Fruit fly (Drosophila melanogaster) S2 (cell line): Measurements from ENCODE around the gene TSG101.

ENCODE experiments used
- CG8478 ChIP-seq: fragments of >200 bp; optimal IDR thresholded peaks from 2 replicates; lab custom pipeline; 2018
- CTCF ChIP-seq, 2 experiments: fragments of >200 bp; optimal IDR thresholded peaks; 2 replicates each; lab custom pipeline; 2018

DNA sequence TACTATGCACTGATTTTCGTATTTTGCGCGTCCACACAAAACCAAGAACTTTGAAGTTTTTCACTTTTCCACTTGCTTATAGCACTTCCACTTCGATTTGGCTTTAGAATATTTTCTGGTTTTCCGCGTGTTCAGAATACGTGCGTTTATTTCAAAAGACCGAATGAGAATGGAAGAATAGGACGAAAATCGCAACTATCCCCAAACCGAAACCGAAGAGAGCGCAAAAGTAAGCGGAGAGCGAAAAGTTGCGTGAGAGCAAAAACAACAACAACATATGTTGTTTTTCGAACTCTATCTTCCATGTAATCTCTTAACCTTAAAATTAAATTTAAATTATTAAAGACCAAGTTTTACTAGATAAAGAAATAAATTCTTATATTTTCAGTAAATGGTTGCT lies 34.5 kb upstream of the TSG101 start, which contains the start of gene CG9674:
- TF ChIP-seq CG8478 (lab: Kevin White, UChicago): no peak
- TF ChIP-seq CTCF (optimal IDR thresholded peaks at IDR 0.05; lab: Kevin White, UChicago): no peak
